Worm (Caenorhabditis elegans): Measurements from ENCODE around the gene Y62F5A.12.

ce11 chrII:11501956-11502355 is 32.3 kb downstream of the Y62F5A.12 start:
- no peak for TF ChIP-seq ama-1 (optimal IDR thresholded peaks at IDR 0.05)
- TF ChIP-seq ceh-36 (tag; optimal IDR thresholded peaks at IDR 0.05), result no peak
- TF ChIP-seq ceh-13 (GFP tag; optimal IDR thresholded peaks at IDR 0.05), result no peak
- TF ChIP-seq hmbx-1 (tag; optimal IDR thresholded peaks at IDR 0.05), result no peak
- no peak for TF ChIP-seq pes-1 (GFP tag; IDR thresholded peaks at IDR 0.05)
- TF ChIP-seq ets-7 (tag; optimal IDR thresholded peaks at IDR 0.05), result no peak
- TF ChIP-seq scrt-1 (GFP tag; IDR thresholded peaks at IDR 0.05), result no peak
- no peak for TF ChIP-seq tra-4 (tag; optimal IDR thresholded peaks at IDR 0.05)
- no peak for TF ChIP-seq flt-1 (GFP tag; IDR thresholded peaks at IDR 0.05)
- TF ChIP-seq F13C5.2 (tag; optimal IDR thresholded peaks at IDR 0.05), result no peak
- TF ChIP-seq aly-1 (tag; optimal IDR thresholded peaks at IDR 0.05), result no peak
- TF ChIP-seq sea-1 (GFP tag; conservative IDR thresholded peaks at IDR 0.05), result no peak

Data from whole organism, early embryonic.